Worm (Caenorhabditis elegans) whole organism, L3 larva: Measurements from ENCODE around the gene Y75B8A.39.

Source experiments
- elt-2 ChIP-seq: sonication (generic microtip); optimal IDR thresholded peaks from 2 replicates; lab custom pipeline; 2016; ENCODE audit warnings: missing genetic modification reagents, mild to moderate bottlenecking, missing genetic modification characterization, missing compliant biosample characterization
- nhr-25 ChIP-seq: sonication (generic microtip); optimal IDR thresholded peaks from 2 replicates; lab custom pipeline; 2017; ENCODE audit warnings: missing biosample characterization, missing genetic modification characterization
- nhr-77 ChIP-seq: fragments of 150-350 bp; optimal IDR thresholded peaks from 2 replicates; lab custom pipeline; 2014; ENCODE audit warnings: missing biosample characterization, missing genetic modification characterization
- skn-1 ChIP-seq: fragments of 150-350 bp; optimal IDR thresholded peaks from 2 replicates; lab custom pipeline; 2014; ENCODE audit warnings: missing biosample characterization, missing genetic modification characterization
- tbx-2 ChIP-seq: sonication (generic microtip); optimal IDR thresholded peaks from 2 replicates; lab custom pipeline; 2016; ENCODE audit warnings: mild to moderate bottlenecking, missing genetic modification characterization, missing compliant biosample characterization
- unc-62 ChIP-seq: fragments of 150-350 bp; sonication (generic microtip); optimal IDR thresholded peaks from 4 replicates; lab custom pipeline; 2014; ENCODE audit warnings: missing biosample characterization, missing genetic modification reagents, missing genetic modification characterization
- ztf-11 ChIP-seq: fragments of 150-350 bp; optimal IDR thresholded peaks from 2 replicates; lab custom pipeline; 2014; ENCODE audit warnings: missing biosample characterization, missing genetic modification characterization
- ztf-4 ChIP-seq: fragments of 150-350 bp; optimal IDR thresholded peaks from 2 replicates; lab custom pipeline; 2014; ENCODE audit warnings: missing biosample characterization, missing genetic modification characterization

DNA sequence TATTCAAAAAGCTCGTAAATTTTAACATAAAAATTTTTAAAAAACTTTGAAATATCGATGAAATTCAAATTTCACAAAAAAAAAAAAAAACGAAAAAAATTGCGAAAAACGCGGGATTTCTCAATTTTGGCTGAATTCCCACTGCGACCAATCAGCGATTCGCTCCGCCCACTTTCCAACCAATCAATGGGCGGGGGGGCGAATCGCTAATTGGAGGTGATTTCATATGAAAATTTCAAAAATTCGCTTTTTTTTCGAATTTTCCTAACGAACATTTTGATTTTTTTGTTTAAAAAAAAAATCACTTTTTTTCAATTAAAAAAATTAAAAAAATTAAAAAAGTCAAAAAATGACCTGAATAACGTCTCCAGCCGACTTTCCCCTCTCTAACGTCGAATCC lies 42.6 kb upstream of the Y75B8A.39 start:
- TF ChIP-seq nhr-25 (tag; lab: Kevin White, UChicago): no peak
- TF ChIP-seq nhr-77 (tag; lab: Kevin White, UChicago): no peak
- no peak for TF ChIP-seq elt-2 (tag; lab: Kevin White, UChicago)
- no peak for TF ChIP-seq ztf-4 (tag; lab: Kevin White, UChicago)
- TF ChIP-seq unc-62: no peak
- TF ChIP-seq tbx-2: no peak
- no peak for TF ChIP-seq skn-1 (tag; lab: Kevin White, UChicago)
- TF ChIP-seq ztf-11 (tag; lab: Kevin White, UChicago): no peak
